Worm (Caenorhabditis elegans): Measurements from ENCODE around the gene rpl-23.

Gene rpl-23

DNA sequence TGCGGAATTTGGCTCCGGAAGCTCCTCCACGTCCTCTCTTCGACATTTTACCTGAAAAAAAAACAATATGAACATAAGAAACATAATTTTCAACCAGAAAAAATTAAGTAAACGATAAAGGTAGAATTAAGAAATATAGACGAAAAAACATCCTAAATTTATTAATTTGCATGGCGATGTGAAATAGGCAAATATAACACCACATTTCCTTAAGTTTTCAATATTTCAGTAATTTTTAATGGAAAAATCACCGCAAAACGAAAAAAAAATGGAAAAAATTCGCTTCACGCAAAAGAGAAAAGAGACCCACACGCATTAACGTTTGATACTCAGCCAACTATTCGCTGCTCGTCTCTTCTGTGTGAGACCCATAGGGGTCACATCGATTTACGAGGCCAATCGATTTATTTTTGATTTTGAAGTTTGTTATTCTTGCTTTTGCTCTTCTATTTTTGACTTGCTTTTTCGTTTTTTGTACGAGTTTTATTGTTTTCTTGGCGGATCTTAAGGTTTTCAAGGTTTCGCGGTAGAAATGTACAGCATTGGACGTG is at the start of gene rpl-23:
TSS of gene rpl-23 (minus strand) at position 51 of the 551 bp plus-strand sequence.
- peak; percentile 97 for TF ChIP-seq ceh-39 (tag; optimal IDR thresholded peaks at IDR 0.05)
- TF ChIP-seq unc-62 (GFP tag; optimal IDR thresholded peaks at IDR 0.05), result peak; percentile 66
- TF ChIP-seq ceh-83 (GFP tag; optimal IDR thresholded peaks at IDR 0.05), result no peak
- TF ChIP-seq mab-5 (tag; optimal IDR thresholded peaks at IDR 0.05), result peak; percentile 85
- TF ChIP-seq elt-3 (tag; optimal IDR thresholded peaks at IDR 0.05), result peak; percentile 12
- TF ChIP-seq lsy-2 (tag; optimal IDR thresholded peaks at IDR 0.05), result peak; percentile 89
- TF ChIP-seq mls-2 (tag; optimal IDR thresholded peaks at IDR 0.05), result peak; percentile 33
- no peak for TF ChIP-seq nhr-76 (tag; optimal IDR thresholded peaks at IDR 0.05)
- no peak for TF ChIP-seq tbx-8 (GFP tag; optimal IDR thresholded peaks at IDR 0.05)
- TF ChIP-seq unc-120 (tag; optimal IDR thresholded peaks at IDR 0.05; ENCODE audit: poor library complexity, severe bottlenecking), result peak; percentile 92
- TF ChIP-seq pha-4 (tag; optimal IDR thresholded peaks at IDR 0.05), result peak; percentile 93
- TF ChIP-seq ces-1 (GFP tag; optimal IDR thresholded peaks at IDR 0.05), result peak; percentile 90
- TF ChIP-seq mep-1 (tag; optimal IDR thresholded peaks at IDR 0.05), result peak; percentile 98
- peak; percentile 62 for TF ChIP-seq sptf-1 (tag; optimal IDR thresholded peaks at IDR 0.05)
- TF ChIP-seq snpc-4 (tag; optimal IDR thresholded peaks at IDR 0.05), result no peak
- TF ChIP-seq ztf-11 (tag; optimal IDR thresholded peaks at IDR 0.05), result peak; percentile 37
- TF ChIP-seq nhr-237 (tag; optimal IDR thresholded peaks at IDR 0.05), result peak; percentile 94
- peak; percentile 92 for TF ChIP-seq lin-13 (tag; optimal IDR thresholded peaks at IDR 0.05)
- peak; percentile 90 for TF ChIP-seq hlh-1 (tag; optimal IDR thresholded peaks at IDR 0.05)

DNA sequence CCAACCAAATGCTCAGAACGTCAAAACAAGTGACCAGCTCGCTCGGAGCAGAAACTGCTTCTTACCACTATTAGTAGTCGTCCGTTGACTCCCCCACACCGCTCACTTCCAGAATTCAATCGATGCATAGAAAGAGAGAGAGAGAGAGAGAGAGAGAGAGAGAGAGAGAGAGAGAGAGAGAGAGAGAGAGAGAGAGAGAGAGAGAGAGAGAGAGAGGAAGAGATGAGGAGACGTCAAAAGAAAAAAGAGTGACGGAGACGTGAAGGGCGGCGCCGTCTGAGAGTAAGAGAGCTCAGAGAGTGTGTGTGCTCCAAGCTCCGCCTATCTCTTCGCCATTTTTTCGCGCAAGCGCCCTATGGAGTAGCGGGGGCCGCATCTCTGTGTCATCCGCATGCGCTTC is 49.3 kb upstream of the rpl-23 start, which contains the start of gene ida-1:
TSS of gene ida-1 (plus strand) at position 336 of the 400 bp plus-strand sequence.
- no peak for TF ChIP-seq unc-120 (tag; optimal IDR thresholded peaks at IDR 0.05; ENCODE audit: poor library complexity, severe bottlenecking)
- peak; percentile 54 for TF ChIP-seq ces-1 (GFP tag; optimal IDR thresholded peaks at IDR 0.05)

DNA sequence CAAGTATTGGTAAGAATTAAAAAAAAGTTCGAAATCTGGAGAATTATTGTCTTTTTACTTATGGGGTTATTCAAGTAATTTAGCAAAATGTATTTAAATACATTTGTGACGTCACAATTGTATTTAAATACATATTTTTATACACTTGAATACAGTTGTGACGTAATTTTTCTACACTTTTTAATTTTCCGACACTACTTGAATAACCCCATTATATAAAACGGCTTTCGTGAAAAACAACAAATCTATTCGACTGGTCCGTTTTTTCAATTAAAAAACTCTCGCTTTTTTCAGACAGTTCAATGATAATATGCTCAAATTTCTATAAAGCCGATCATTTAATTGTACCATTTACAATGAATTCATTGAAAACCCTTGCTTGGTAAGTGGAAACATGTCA is 44.6 kb upstream of the rpl-23 start:
- TF ChIP-seq ces-1 (GFP tag; optimal IDR thresholded peaks at IDR 0.05), result no peak
- peak; percentile 91 for TF ChIP-seq zip-8 (tag; optimal IDR thresholded peaks at IDR 0.05)

DNA sequence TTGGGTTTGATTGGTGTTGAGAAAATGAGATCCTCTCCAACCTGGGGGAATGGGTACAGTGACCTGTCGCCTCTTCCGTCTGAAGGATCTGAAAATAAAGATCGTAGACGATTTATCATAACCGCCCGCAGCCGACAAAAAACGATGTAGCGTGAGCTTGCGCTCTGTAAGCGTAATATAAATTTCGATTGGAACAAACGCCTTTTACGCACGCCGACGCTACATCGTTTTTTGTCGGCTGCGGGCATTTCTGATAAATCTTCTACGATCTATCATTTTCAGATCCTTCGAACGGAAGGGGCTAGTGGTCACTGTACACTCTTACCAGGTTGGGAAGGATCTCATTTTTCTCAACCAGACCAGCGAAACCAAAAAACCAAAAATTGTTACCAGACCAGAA is 42.4 kb upstream of the rpl-23 start:
- TF ChIP-seq nhr-28 (tag; optimal IDR thresholded peaks at IDR 0.05) (no peak), M03D4.4 (tag; optimal IDR thresholded peaks at IDR 0.05) (no peak), nhr-237 (tag; optimal IDR thresholded peaks at IDR 0.05) (no peak)

DNA sequence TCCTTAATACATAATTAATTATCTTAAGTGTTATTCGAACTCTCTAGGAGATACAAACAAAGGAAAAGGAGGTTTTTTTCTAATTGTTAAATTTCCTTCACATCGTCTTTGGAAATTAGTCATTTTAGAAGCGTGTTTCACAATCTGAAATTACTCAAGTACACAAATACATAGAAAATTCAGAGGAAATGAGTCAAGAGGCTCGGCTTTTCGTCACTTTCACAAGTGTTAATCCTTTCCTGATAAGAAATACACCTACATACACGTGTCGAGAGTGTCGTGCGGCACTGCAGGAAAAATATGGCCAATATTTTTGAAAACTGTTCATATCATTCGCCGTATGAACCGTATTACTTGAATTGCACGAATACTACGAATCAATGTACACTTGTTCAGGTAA is 41.3 kb upstream of the rpl-23 start, which contains the start of gene B0244.4:
TSS of gene B0244.4 (plus strand) at position 301 of the 400 bp plus-strand sequence.
- TF ChIP-seq sptf-1 (tag; optimal IDR thresholded peaks at IDR 0.05) (no peak), ztf-11 (tag; optimal IDR thresholded peaks at IDR 0.05) (no peak), blmp-1 (tag; optimal IDR thresholded peaks at IDR 0.05) (no peak), nhr-76 (tag; optimal IDR thresholded peaks at IDR 0.05) (no peak), mab-5 (tag; optimal IDR thresholded peaks at IDR 0.05) (no peak), ceh-39 (tag; optimal IDR thresholded peaks at IDR 0.05) (no peak), drap-1 (GFP tag; optimal IDR thresholded peaks at IDR 0.05) (no peak), ces-1 (GFP tag; optimal IDR thresholded peaks at IDR 0.05) (no peak), nhr-237 (tag; optimal IDR thresholded peaks at IDR 0.05) (no peak), elt-1 (tag; optimal IDR thresholded peaks at IDR 0.05; ENCODE audit: borderline replicate concordance, insufficient read depth) (no peak), ham-2 (GFP tag; optimal IDR thresholded peaks at IDR 0.05) (no peak), bed-3 (GFP tag; optimal IDR thresholded peaks at IDR 0.05) (no peak), ceh-43 (GFP tag; optimal IDR thresholded peaks at IDR 0.05) (no peak), hlh-1 (tag; optimal IDR thresholded peaks at IDR 0.05) (no peak), unc-39 (tag; optimal IDR thresholded peaks at IDR 0.05) (no peak)

DNA sequence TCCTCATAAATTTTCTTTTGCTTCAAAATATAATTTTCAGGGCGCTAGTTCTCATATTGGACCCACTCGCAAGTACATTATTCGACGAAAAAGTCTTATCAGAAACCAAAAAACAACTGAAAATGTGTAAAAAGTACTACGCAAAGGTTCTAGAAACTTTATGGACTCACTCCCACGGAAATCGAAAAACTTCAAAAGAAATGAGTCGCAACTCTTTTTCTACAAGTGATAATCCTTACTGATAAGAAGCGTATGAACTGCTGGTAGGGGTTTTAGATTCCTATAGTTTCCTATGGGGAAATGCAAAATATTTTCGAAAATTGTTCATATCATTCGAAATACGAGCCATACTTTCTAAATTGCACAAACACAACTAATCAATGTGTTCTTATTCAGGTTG is 38.7 kb upstream of the rpl-23 start, which contains the start of gene B0244.5:
TSS of gene B0244.5 (plus strand) at position 301 of the 400 bp plus-strand sequence.
- no peak for TF ChIP-seq elt-3 (tag; optimal IDR thresholded peaks at IDR 0.05)
- no peak for TF ChIP-seq elt-1 (tag; optimal IDR thresholded peaks at IDR 0.05; ENCODE audit: borderline replicate concordance, insufficient read depth)
- no peak for TF ChIP-seq ceh-83 (GFP tag; optimal IDR thresholded peaks at IDR 0.05)
- no peak for TF ChIP-seq zip-8 (tag; optimal IDR thresholded peaks at IDR 0.05)
- no peak for TF ChIP-seq nhr-2 (tag; optimal IDR thresholded peaks at IDR 0.05)
- no peak for TF ChIP-seq tbx-8 (GFP tag; optimal IDR thresholded peaks at IDR 0.05)
- no peak for TF ChIP-seq ceh-39 (tag; optimal IDR thresholded peaks at IDR 0.05)

Measured in whole organism, mixed stage, embryonic.